Fruit fly (Drosophila melanogaster) S2 (cell line): Measurements from ENCODE around the gene lmgB.

Source experiments
- CG8478 ChIP-seq: fragments of >200 bp; optimal IDR thresholded peaks from 2 replicates; lab custom pipeline; 2018
- CTCF ChIP-seq, 2 experiments: fragments of >200 bp; optimal IDR thresholded peaks; 2 replicates each; lab custom pipeline; 2018

DNA sequence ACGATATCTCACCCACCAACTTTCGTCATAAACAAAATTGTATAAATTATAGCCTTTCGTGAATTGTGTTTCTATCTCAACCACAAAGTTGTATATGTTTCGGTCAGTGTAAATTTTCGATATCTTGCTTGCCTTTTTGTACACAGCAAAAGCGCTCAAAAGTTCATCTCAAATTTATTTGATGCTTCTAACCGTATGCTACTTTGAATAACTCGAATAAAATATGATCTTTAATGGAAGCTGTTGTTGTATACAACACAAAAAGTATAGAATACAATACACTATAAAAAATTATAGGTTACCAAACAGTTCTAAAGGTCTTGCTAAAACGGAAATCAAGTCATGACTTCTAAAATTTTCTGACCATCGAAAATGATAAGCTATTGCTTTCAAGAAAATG is 3.4 kb downstream of the lmgB start:
- no peak for TF ChIP-seq CTCF (optimal IDR thresholded peaks at IDR 0.05; lab: Kevin White, UChicago)
- no peak for TF ChIP-seq CG8478 (lab: Kevin White, UChicago)
